Worm (Caenorhabditis elegans) whole organism, L2 larva: Measurements from ENCODE around the gene F32D8.7.

ENCODE experiments used
- aly-2 ChIP-seq: fragments of 150-350 bp; optimal IDR thresholded peaks from 2 replicates; lab custom pipeline; 2014; ENCODE audit warnings: missing biosample characterization, missing genetic modification characterization
- ceh-16 ChIP-seq: fragments of 150-350 bp; optimal IDR thresholded peaks from 2 replicates; lab custom pipeline; 2014; ENCODE audit warnings: missing biosample characterization, missing genetic modification characterization
- egl-27 ChIP-seq: sonication (generic microtip); optimal IDR thresholded peaks from 3 replicates; lab custom pipeline; 2017; ENCODE audit warnings: missing biosample characterization, missing genetic modification reagents, missing genetic modification characterization
- elt-1 ChIP-seq: fragments of 150-350 bp; optimal IDR thresholded peaks from 2 replicates; lab custom pipeline; 2014; ENCODE audit warnings: missing biosample characterization, missing genetic modification characterization
- nhr-237 ChIP-seq: fragments of 150-350 bp; optimal IDR thresholded peaks from 2 replicates; lab custom pipeline; 2014; ENCODE audit warnings: missing biosample characterization, missing genetic modification characterization
- unc-62 ChIP-seq: fragments of 150-350 bp; optimal IDR thresholded peaks from 2 replicates; lab custom pipeline; 2014; ENCODE audit warnings: missing biosample characterization, missing genetic modification reagents, missing genetic modification characterization

DNA sequence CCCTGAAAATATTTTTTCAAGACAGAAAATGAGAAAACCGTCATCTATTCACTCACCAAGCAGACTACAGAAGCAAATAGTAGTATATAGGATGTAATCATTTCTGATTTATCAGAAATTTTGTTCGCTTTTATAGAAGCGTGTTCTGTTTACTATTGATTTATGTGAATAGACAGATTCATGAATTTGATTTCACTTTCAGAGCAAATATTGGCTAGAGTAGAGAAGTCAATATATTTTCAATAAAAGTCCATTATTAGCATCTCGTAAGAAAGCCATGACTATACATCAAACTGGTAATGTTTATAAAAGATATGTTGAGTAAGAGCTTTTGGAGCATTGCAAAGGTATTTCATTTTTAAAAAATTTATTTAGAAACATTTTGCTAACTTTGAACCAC, 33.0 kb downstream of the F32D8.7 start, which contains the start of gene scvp-1:
- no peak for TF ChIP-seq unc-62
- no peak for TF ChIP-seq ceh-16
- no peak for TF ChIP-seq elt-1 (tag; lab: Kevin White, UChicago)
- no peak for TF ChIP-seq aly-2 (tag; lab: Kevin White, UChicago)
- TF ChIP-seq nhr-237 (tag; lab: Kevin White, UChicago), result no peak
- TF ChIP-seq egl-27, result no peak
